Fruit fly (Drosophila melanogaster) whole organism, embryonic: Measurements from ENCODE around the gene cv-c.

Experiments
- CG17328 ChIP-seq: fragments of 200-800 bp; sonication (Bioruptor generic); IDR thresholded peaks from 2 replicates; pipeline ENCODE4 v1.3.6; 2022; ENCODE audit warnings: missing biosample characterization, missing genetic modification characterization
- CG3065 ChIP-seq: fragments of 200-800 bp; sonication (Bioruptor generic); optimal IDR thresholded peaks from 2 replicates; lab custom pipeline; 2016; ENCODE audit warnings: missing biosample characterization, missing genetic modification characterization
- CG8478 ChIP-seq: fragments of >200 bp; optimal IDR thresholded peaks from 2 replicates; lab custom pipeline; 2018
- dan ChIP-seq: fragments of 200-800 bp; sonication (Bioruptor generic); IDR thresholded peaks from 2 replicates; pipeline ENCODE4 v1.3.6; 2022; ENCODE audit warnings: missing biosample characterization, missing genetic modification characterization
- knrl ChIP-seq: fragments of 200-800 bp; sonication (Bioruptor generic); IDR thresholded peaks from 3 replicates; pipeline ENCODE4 v1.3.6; 2022; ENCODE audit warnings: missing biosample characterization, missing genetic modification characterization; ENCODE audit not compliant: partially characterized antibody

dm6 chr3R:14348480-14348879 lies 133.0 kb downstream of the cv-c start:
- no peak for TF ChIP-seq CG3065 (GFP tag; lab: Kevin White, UChicago)
- TF ChIP-seq dan (GFP tag; lab: Robert Waterston, UW): no peak
- TF ChIP-seq CG17328 (GFP tag; lab: Robert Waterston, UW): no peak
- no peak for TF ChIP-seq CG8478
- TF ChIP-seq knrl (GFP tag; lab: Robert Waterston, UW): no peak
